Worm (Caenorhabditis elegans): Measurements from ENCODE around the gene glb-17.

- TF ChIP-seq K02D7.2 (tag; optimal IDR thresholded peaks at IDR 0.05) (no peak), lin-11 (tag; optimal IDR thresholded peaks at IDR 0.05) (no peak), sox-4 (tag; optimal IDR thresholded peaks at IDR 0.05) (no peak), pqm-1 (tag; optimal IDR thresholded peaks at IDR 0.05) (no peak), nhr-11 (tag; optimal IDR thresholded peaks at IDR 0.05) (no peak), ceh-31 (tag; optimal IDR thresholded peaks at IDR 0.05) (no peak), pha-2 (tag; optimal IDR thresholded peaks at IDR 0.05) (no peak), ets-4 (tag; optimal IDR thresholded peaks at IDR 0.05) (no peak), hlh-30 (tag; optimal IDR thresholded peaks at IDR 0.05; ENCODE audit: insufficient read depth) (no peak), F13H6.1 (tag; optimal IDR thresholded peaks at IDR 0.05) (no peak), elt-4 (tag; optimal IDR thresholded peaks at IDR 0.05) (no peak), ceh-18 (tag; optimal IDR thresholded peaks at IDR 0.05) (no peak)
These were observed 12.3 kb upstream of the glb-17 start, which contains the start of gene del-8 for ce11 chrX:9589123-9589522.
